Worm (Caenorhabditis elegans): ENCODE data around the gene ZC196.3.

Gene ZC196.3

DNA sequence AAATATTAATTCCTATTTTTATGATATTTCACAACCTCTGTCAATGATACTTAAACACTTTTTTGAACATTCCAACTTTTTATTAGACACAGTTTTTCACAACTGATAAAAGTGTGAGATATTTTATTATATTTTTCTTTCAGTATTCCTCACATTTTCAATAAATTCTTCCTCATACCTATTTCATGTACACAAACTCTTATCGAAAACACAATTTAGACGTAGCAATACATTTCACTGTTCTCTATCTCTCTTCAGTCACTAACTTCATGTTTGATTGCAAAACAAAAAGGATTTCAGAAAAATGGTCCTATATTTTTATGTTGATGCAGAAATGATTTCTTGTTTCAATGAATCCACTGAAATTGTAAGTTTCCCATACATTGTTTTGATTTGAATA is 9.4 kb downstream of the ZC196.3 start, which contains the start of gene B0507.6:
Gene B0507.6, plus strand, starts transcription at position 301 of the 400 bp plus-strand sequence.
- TF ChIP-seq nhr-71 (tag; optimal IDR thresholded peaks at IDR 0.05) (no peak), fos-1 (tag; optimal IDR thresholded peaks at IDR 0.05) (no peak), C04F5.9 (tag; optimal IDR thresholded peaks at IDR 0.05) (no peak), unc-86 (tag; optimal IDR thresholded peaks at IDR 0.05) (no peak), mab-9 (GFP tag; IDR thresholded peaks at IDR 0.05) (no peak), ceh-82 (tag; optimal IDR thresholded peaks at IDR 0.05) (no peak), efl-1 (optimal IDR thresholded peaks at IDR 0.05) (no peak), efl-1 (GFP tag; optimal IDR thresholded peaks at IDR 0.05 in 1 of 2) (no peak), mdl-1 (tag; optimal IDR thresholded peaks at IDR 0.05) (no peak), unc-62 (GFP tag; optimal IDR thresholded peaks at IDR 0.05) (no peak), fkh-4 (tag; optimal IDR thresholded peaks at IDR 0.05; ENCODE audit: borderline replicate concordance) (no peak), mef-2 (tag; optimal IDR thresholded peaks at IDR 0.05) (no peak), unc-98 (GFP tag; IDR thresholded peaks at IDR 0.05) (no peak), aha-1 (tag; optimal IDR thresholded peaks at IDR 0.05) (no peak), lsy-2 (tag; optimal IDR thresholded peaks at IDR 0.05) (no peak), efl-3 (GFP tag; optimal IDR thresholded peaks at IDR 0.05) (no peak), blmp-1 (tag; optimal IDR thresholded peaks at IDR 0.05) (no peak)

DNA sequence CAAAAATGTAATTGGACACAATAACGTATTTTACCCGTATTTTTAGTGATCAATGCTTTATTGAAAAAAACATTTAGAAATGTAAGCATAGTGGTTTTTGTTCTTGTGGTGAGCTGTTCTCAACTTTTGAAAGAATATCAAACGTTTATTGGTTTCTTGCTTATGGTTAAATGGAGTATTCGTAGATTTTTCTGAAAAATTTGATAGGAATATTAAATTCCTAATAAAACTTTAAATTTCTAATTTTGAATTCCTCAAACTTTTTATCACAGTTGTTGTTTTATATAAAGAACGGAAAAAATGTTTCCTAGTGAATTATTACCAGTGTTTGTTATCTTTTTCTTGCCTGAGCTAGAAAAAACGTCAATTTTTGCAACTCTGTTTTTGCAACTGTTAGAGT is 16.9 kb downstream of the ZC196.3 start, which contains the start of gene B0507.5:
Gene B0507.5, plus strand, starts transcription at position 301 of the 400 bp plus-strand sequence.
- TF ChIP-seq fos-1 (tag; optimal IDR thresholded peaks at IDR 0.05), result no peak
- no peak for TF ChIP-seq tbx-2 (tag; optimal IDR thresholded peaks at IDR 0.05)
- TF ChIP-seq nhr-85 (tag), result no peak
- no peak for TF ChIP-seq rnt-1 (tag; optimal IDR thresholded peaks at IDR 0.05)
- no peak for TF ChIP-seq unc-30 (tag; optimal IDR thresholded peaks at IDR 0.05)
- no peak for TF ChIP-seq grh-1 (GFP tag; IDR thresholded peaks at IDR 0.05)
- no peak for TF ChIP-seq nhr-12 (tag; optimal IDR thresholded peaks at IDR 0.05)
- TF ChIP-seq nhr-90 (tag; optimal IDR thresholded peaks at IDR 0.05; ENCODE audit: poor library complexity), result no peak
- TF ChIP-seq unc-86 (tag; optimal IDR thresholded peaks at IDR 0.05), result no peak
- no peak for TF ChIP-seq zag-1 (tag; optimal IDR thresholded peaks at IDR 0.05)
- TF ChIP-seq sup-37 (GFP tag; optimal IDR thresholded peaks at IDR 0.05), result no peak
- no peak for TF ChIP-seq vab-15 (tag; optimal IDR thresholded peaks at IDR 0.05)
- no peak for TF ChIP-seq pag-3 (tag; optimal IDR thresholded peaks at IDR 0.05; ENCODE audit: borderline replicate concordance, insufficient read depth)
- TF ChIP-seq efl-3 (GFP tag; optimal IDR thresholded peaks at IDR 0.05), result no peak

ce11 chrV:8754670-8755069 is 18.2 kb downstream of the ZC196.3 start, which contains the start of gene B0507.4:
Gene B0507.4 (plus strand): TSS chrV:8754970.
- TF ChIP-seq hpl-2 (GFP tag; optimal IDR thresholded peaks at IDR 0.05) (no peak), nhr-237 (tag; optimal IDR thresholded peaks at IDR 0.05) (no peak), mdl-1 (tag; optimal IDR thresholded peaks at IDR 0.05) (no peak), blmp-1 (tag; optimal IDR thresholded peaks at IDR 0.05) (no peak), nhr-84 (tag; optimal IDR thresholded peaks at IDR 0.05) (no peak)

ce11 chrV:8758618-8759017 is 22.1 kb downstream of the ZC196.3 start, which contains the start of gene B0507.7:
Gene B0507.7 (minus strand): TSS chrV:8758718.
- no peak for TF ChIP-seq unc-62 (GFP tag; optimal IDR thresholded peaks at IDR 0.05)
- no peak for TF ChIP-seq ceh-63 (GFP tag; optimal IDR thresholded peaks at IDR 0.05)
- TF ChIP-seq dpl-1 (GFP tag; optimal IDR thresholded peaks at IDR 0.05), result no peak
- peak in 1 of 2 experiments; percentile 39 for TF ChIP-seq efl-1 (optimal IDR thresholded peaks at IDR 0.05)
- TF ChIP-seq efl-1 (GFP tag; optimal IDR thresholded peaks at IDR 0.05 in 1 of 2), result no peak
- TF ChIP-seq pqm-1 (tag; optimal IDR thresholded peaks at IDR 0.05), result no peak

DNA sequence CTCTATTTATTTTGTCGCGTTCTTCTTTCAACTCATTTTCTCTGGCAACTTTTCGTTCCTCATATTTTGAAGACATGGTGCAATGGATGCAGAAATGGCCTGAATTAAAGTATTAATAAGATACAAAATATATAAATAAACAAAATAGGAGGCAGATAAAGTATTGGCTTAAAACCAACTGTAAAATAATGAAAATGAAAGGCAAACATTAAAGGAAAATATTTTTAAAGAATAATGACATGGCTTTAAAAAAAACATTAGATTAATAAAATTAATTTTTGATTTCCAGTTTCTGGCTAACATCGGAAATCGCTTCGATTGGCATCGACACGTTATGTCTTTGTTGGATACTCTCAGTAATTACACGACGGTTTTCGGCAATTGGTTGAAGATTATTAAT is 23.9 kb downstream of the ZC196.3 start, which contains the start of gene ddn-1:
Gene ddn-1, minus strand, starts transcription at position 101 of the 400 bp plus-strand sequence.
- TF ChIP-seq hlh-17 (GFP tag; optimal IDR thresholded peaks at IDR 0.05; ENCODE audit: borderline replicate concordance) (no peak), fkh-4 (tag; optimal IDR thresholded peaks at IDR 0.05; ENCODE audit: borderline replicate concordance) (no peak), lin-39 (tag; optimal IDR thresholded peaks at IDR 0.05) (no peak), F16B12.6 (tag; optimal IDR thresholded peaks at IDR 0.05) (no peak), fkh-8 (tag; optimal IDR thresholded peaks at IDR 0.05) (no peak), nhr-12 (tag; optimal IDR thresholded peaks at IDR 0.05) (no peak), jun-1 (tag; optimal IDR thresholded peaks at IDR 0.05) (no peak), hpl-2 (GFP tag; optimal IDR thresholded peaks at IDR 0.05) (no peak), pqm-1 (tag; optimal IDR thresholded peaks at IDR 0.05) (no peak), skn-1 (tag; optimal IDR thresholded peaks at IDR 0.05) (no peak), sox-4 (tag; optimal IDR thresholded peaks at IDR 0.05) (no peak), swsn-7 (tag; optimal IDR thresholded peaks at IDR 0.05) (no peak)

Data from whole organism, L1 larva.